Worm (Caenorhabditis elegans) whole organism, young adult: ENCODE data around the gene klo-1.

Source experiments
- B0035.1 ChIP-seq: sonication (generic microtip); optimal IDR thresholded peaks from 2 replicates; lab custom pipeline; 2016; ENCODE audit warnings: missing genetic modification characterization, mild to moderate bottlenecking, missing compliant biosample characterization, missing genotype, missing genetic modification reagents
- B0261.1 ChIP-seq: sonication (generic microtip); optimal IDR thresholded peaks from 2 replicates; lab custom pipeline; 2016; ENCODE audit warnings: mild to moderate bottlenecking, missing genetic modification characterization, moderate library complexity, missing compliant biosample characterization
- C06A6.2 ChIP-seq: fragments of 200-800 bp; sonication (Bioruptor generic); conservative IDR thresholded peaks from 2 replicates; pipeline ENCODE4 v1.3.6; 2022; ENCODE audit warnings: missing genetic modification characterization, missing compliant biosample characterization
- D2030.7 ChIP-seq: fragments of 200-800 bp; sonication (Bioruptor generic); IDR thresholded peaks from 2 replicates; pipeline ENCODE4 v1.3.6; 2022; ENCODE audit warnings: missing genetic modification reagents, missing genetic modification characterization, missing compliant biosample characterization
- F37B4.10 ChIP-seq: fragments of 200-800 bp; sonication (Bioruptor generic); IDR thresholded peaks from 2 replicates; pipeline ENCODE4 v1.3.6; 2022; ENCODE audit warnings: missing genetic modification characterization, missing compliant biosample characterization
- Y67H2A.10 ChIP-seq: fragments of 200-800 bp; sonication (Bioruptor generic); conservative IDR thresholded peaks from 2 replicates; pipeline ENCODE4 v1.3.6; 2022; ENCODE audit warnings: missing genetic modification reagents, missing genetic modification characterization, missing compliant biosample characterization
- akir-1 ChIP-seq: fragments of 200-800 bp; sonication (Bioruptor generic); optimal IDR thresholded peaks from 2 replicates; lab custom pipeline; 2018; ENCODE audit warnings: mild to moderate bottlenecking, missing genetic modification characterization, moderate library complexity, missing compliant biosample characterization
- aptf-2 ChIP-seq: fragments of 200-800 bp; sonication (Bioruptor generic); conservative IDR thresholded peaks from 2 replicates; pipeline ENCODE4 v1.3.6; 2022; ENCODE audit warnings: missing genetic modification reagents, missing genetic modification characterization, missing compliant biosample characterization
- athp-1 ChIP-seq: sonication (generic microtip); optimal IDR thresholded peaks from 2 replicates; lab custom pipeline; 2017; ENCODE audit warnings: mild to moderate bottlenecking, missing genetic modification characterization, missing compliant biosample characterization
- cebp-1 ChIP-seq, 2 experiments: fragments of 200-800 bp in 1 of 2; sonication (Bioruptor generic) in 1 of 2; sonication (generic microtip) in 1 of 2; IDR thresholded peaks in 1 of 2; optimal IDR thresholded peaks in 1 of 2; 2 replicates each; pipeline versions ENCODE4 v1.3.6 to Lab custom; 2017 to 2022; ENCODE audit warnings: missing compliant biosample characterization in 2 of 2, missing genetic modification characterization in 2 of 2, mild to moderate bottlenecking in 1 of 2, missing genetic modification reagents in 1 of 2, moderate library complexity in 1 of 2
- ceh-100 ChIP-seq: fragments of 200-800 bp; sonication (Bioruptor generic); IDR thresholded peaks from 2 replicates; pipeline ENCODE4 v1.3.6; 2022; ENCODE audit warnings: missing genetic modification reagents, missing genetic modification characterization, missing compliant biosample characterization
- dox-1 ChIP-seq: fragments of 200-800 bp; sonication (Bioruptor generic); IDR thresholded peaks from 2 replicates; pipeline ENCODE4 v1.3.6; 2022; ENCODE audit warnings: missing genetic modification reagents, missing genetic modification characterization, missing compliant biosample characterization
- dpff-1 ChIP-seq: sonication (generic microtip); optimal IDR thresholded peaks from 2 replicates; lab custom pipeline; 2017; ENCODE audit warnings: mild to moderate bottlenecking, missing genetic modification characterization, missing compliant biosample characterization
- dpl-1 ChIP-seq: fragments of 150-350 bp; optimal IDR thresholded peaks from 2 replicates; lab custom pipeline; 2014; ENCODE audit warnings: missing biosample characterization, missing genetic modification reagents, missing genetic modification characterization
- egl-18 ChIP-seq: fragments of 200-800 bp; sonication (Bioruptor generic); IDR thresholded peaks from 2 replicates; pipeline ENCODE4 v1.3.6; 2022; ENCODE audit warnings: missing genetic modification reagents, missing genetic modification characterization, missing compliant biosample characterization
- egl-44 ChIP-seq: fragments of 200-800 bp; sonication (Bioruptor generic); IDR thresholded peaks from 2 replicates; pipeline ENCODE4 v1.3.6; 2022; ENCODE audit warnings: missing genetic modification reagents, missing genetic modification characterization, missing compliant biosample characterization
- egrh-3 ChIP-seq: fragments of 200-800 bp; sonication (Bioruptor generic); IDR thresholded peaks from 2 replicates; pipeline ENCODE4 v1.3.6; 2022; ENCODE audit warnings: missing genetic modification reagents, missing genetic modification characterization, missing compliant biosample characterization
- gei-17 ChIP-seq: fragments of 200-800 bp; sonication (Bioruptor generic); optimal IDR thresholded peaks from 2 replicates; lab custom pipeline; 2018; ENCODE audit warnings: mild to moderate bottlenecking, missing genetic modification characterization, missing compliant biosample characterization
- hlh-26 ChIP-seq: fragments of 200-800 bp; sonication (Bioruptor generic); conservative IDR thresholded peaks from 2 replicates; pipeline ENCODE4 v1.3.6; 2022; ENCODE audit warnings: missing genetic modification reagents, missing genetic modification characterization, missing compliant biosample characterization
- hmg-20 ChIP-seq: fragments of 200-800 bp; sonication (Bioruptor generic); IDR thresholded peaks from 2 replicates; pipeline ENCODE4 v1.3.6; 2022; ENCODE audit warnings: missing genetic modification reagents, missing genetic modification characterization, missing compliant biosample characterization
- hrde-1 ChIP-seq: sonication (generic microtip); optimal IDR thresholded peaks from 2 replicates; lab custom pipeline; 2016; ENCODE audit warnings: missing genetic modification characterization, mild to moderate bottlenecking, missing compliant biosample characterization, moderate library complexity, missing genotype, missing genetic modification reagents, borderline replicate concordance
- lin-54 ChIP-seq: fragments of 200-800 bp; sonication (Bioruptor generic); optimal IDR thresholded peaks from 2 replicates; lab custom pipeline; 2018; ENCODE audit warnings: mild to moderate bottlenecking, missing genetic modification characterization, missing compliant biosample characterization
- lsl-1 ChIP-seq: fragments of 200-800 bp; sonication (Bioruptor generic); optimal IDR thresholded peaks from 2 replicates; lab custom pipeline; 2018; ENCODE audit warnings: mild to moderate bottlenecking, missing genetic modification characterization, moderate library complexity, missing compliant biosample characterization
- madf-3 ChIP-seq: fragments of 200-800 bp; sonication (Bioruptor generic); IDR thresholded peaks from 2 replicates; pipeline ENCODE4 v1.3.6; 2022; ENCODE audit warnings: missing genetic modification reagents, missing genetic modification characterization, missing compliant biosample characterization
- mcd-1 ChIP-seq: fragments of 200-800 bp; sonication (Bioruptor generic); IDR thresholded peaks from 2 replicates; pipeline ENCODE4 v1.3.6; 2022; ENCODE audit warnings: missing genetic modification reagents, missing genetic modification characterization, missing compliant biosample characterization
- nhr-179 ChIP-seq: sonication (generic microtip); optimal IDR thresholded peaks from 2 replicates; lab custom pipeline; 2016; ENCODE audit warnings: mild to moderate bottlenecking, missing genetic modification characterization, missing compliant biosample characterization
- nhr-80 ChIP-seq: sonication (generic microtip); optimal IDR thresholded peaks from 2 replicates; lab custom pipeline; 2016; ENCODE audit warnings: missing genetic modification characterization, missing compliant biosample characterization
- rcor-1 ChIP-seq: fragments of 200-800 bp; sonication (Bioruptor generic); IDR thresholded peaks from 2 replicates; pipeline ENCODE4 v1.3.6; 2022; ENCODE audit warnings: missing genetic modification reagents, missing genetic modification characterization, missing compliant biosample characterization
- snpc-1.1 ChIP-seq: sonication (generic microtip); optimal IDR thresholded peaks from 2 replicates; lab custom pipeline; 2017; ENCODE audit warnings: missing genetic modification characterization, mild to moderate bottlenecking, missing compliant biosample characterization, antibody characterized with exemption, moderate library complexity, missing genotype, missing genetic modification reagents; ENCODE audit not compliant: insufficient read depth
- snpc-3.4 ChIP-seq: sonication (generic microtip); optimal IDR thresholded peaks from 2 replicates; lab custom pipeline; 2017; ENCODE audit warnings: missing genetic modification characterization, mild to moderate bottlenecking, missing compliant biosample characterization, antibody characterized with exemption, moderate library complexity, missing genotype, missing genetic modification reagents
- snpc-4 ChIP-seq, 5 experiments: fragments of 150-350 bp in 1 of 5; sonication (generic microtip) in 4 of 5; optimal IDR thresholded peaks; 2 replicates each; lab custom pipeline; 2014 to 2018; ENCODE audit warnings: missing genetic modification characterization in 5 of 5, missing biosample characterization in 3 of 5, antibody characterized with exemption in 2 of 5, mild to moderate bottlenecking in 2 of 5, missing compliant biosample characterization in 2 of 5, missing genotype in 2 of 5, moderate library complexity in 2 of 5, missing genetic modification reagents in 1 of 5
- zfh-2 ChIP-seq: fragments of 200-800 bp; sonication (Bioruptor generic); conservative IDR thresholded peaks from 2 replicates; pipeline ENCODE4 v1.3.6; 2022; ENCODE audit warnings: missing genetic modification reagents, missing genetic modification characterization, missing compliant biosample characterization
- ztf-22 ChIP-seq: fragments of 200-800 bp; sonication (Bioruptor generic); optimal IDR thresholded peaks from 2 replicates; lab custom pipeline; 2018; ENCODE audit warnings: mild to moderate bottlenecking, missing genetic modification characterization, moderate library complexity, missing compliant biosample characterization
- ztf-28 ChIP-seq: fragments of 200-800 bp; sonication (Bioruptor generic); IDR thresholded peaks from 2 replicates; pipeline ENCODE4 v1.3.6; 2022; ENCODE audit warnings: missing genetic modification reagents, missing genetic modification characterization, missing compliant biosample characterization

Gene klo-1

DNA sequence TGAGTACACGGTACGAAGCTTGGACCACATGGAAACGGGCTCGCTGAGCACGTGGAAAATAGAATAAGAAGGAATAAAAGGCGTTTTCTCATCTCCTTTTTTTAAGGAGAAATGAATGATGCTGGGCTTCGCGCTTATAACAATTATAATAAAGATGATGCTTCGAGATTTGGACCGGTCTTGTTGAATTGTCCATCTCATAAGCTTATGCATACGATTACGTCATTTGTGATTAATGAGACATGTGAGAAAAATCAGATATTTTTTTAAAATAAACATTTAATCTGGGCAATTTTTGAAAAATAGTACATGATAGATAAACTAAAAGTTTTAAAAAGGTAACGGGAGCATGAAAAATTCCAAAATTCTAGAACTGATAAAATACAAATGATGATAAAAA, 9.2 kb upstream of the klo-1 start, which contains the start of gene C46A5.4:
Gene C46A5.4, minus strand, starts transcription at position 101 of the 400 bp plus-strand sequence.
- TF ChIP-seq lin-54 (GFP tag; lab: Kevin White, UChicago) = no peak
- TF ChIP-seq nhr-80 (tag; lab: Kevin White, UChicago) = no peak
- no peak for TF ChIP-seq snpc-1.1
- no peak for TF ChIP-seq Y67H2A.10 (GFP tag; lab: Robert Waterston, UW)
- TF ChIP-seq hrde-1 (tag; lab: Kevin White, UChicago) = no peak
- no peak for TF ChIP-seq B0261.1 (tag; lab: Kevin White, UChicago)
- no peak for TF ChIP-seq snpc-4 (GFP tag; optimal IDR thresholded peaks at IDR 0.05; lab: Kevin White, UChicago)
- TF ChIP-seq snpc-4 (tag; optimal IDR thresholded peaks at IDR 0.05; lab: Kevin White, UChicago) = no peak
- TF ChIP-seq snpc-3.4 (tag; lab: Kevin White, UChicago) = no peak
- TF ChIP-seq, all 124 proteins: peak for 0

DNA sequence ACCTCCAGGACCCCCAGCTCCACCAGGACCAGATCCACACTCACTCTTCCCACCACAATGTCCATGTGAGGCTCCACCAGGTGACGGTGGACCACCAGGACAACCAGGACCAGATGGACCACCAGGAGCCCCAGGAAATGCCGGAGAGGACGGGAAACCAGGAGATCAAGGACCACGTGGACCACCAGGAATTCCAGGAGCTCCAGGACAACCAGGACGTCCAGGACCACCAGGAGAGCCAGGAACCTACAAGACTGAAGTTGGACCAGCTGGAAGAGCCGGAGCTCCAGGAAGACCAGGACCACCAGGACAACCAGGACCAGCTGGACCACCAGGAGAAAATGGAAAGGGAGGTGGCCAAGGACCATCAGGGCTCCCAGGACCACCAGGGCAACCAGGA, 6.1 kb upstream of the klo-1 start:
- TF ChIP-seq gei-17 (GFP tag; lab: Kevin White, UChicago) (no peak), egrh-3 (peak; percentile 75; the same call in 1 of the 2 replicates), nhr-179 (tag; lab: Kevin White, UChicago) (no peak)

- TF ChIP-seq dpl-1 (GFP tag; lab: Kevin White, UChicago) = no peak
- TF ChIP-seq hmg-20 (GFP tag; lab: Robert Waterston, UW) = no peak
- TF ChIP-seq egrh-3 = no peak
- TF ChIP-seq zfh-2 (GFP tag; lab: Robert Waterston, UW) = no peak
- no peak for TF ChIP-seq B0035.1 (tag; lab: Kevin White, UChicago)
- TF ChIP-seq hlh-26 (GFP tag; lab: Robert Waterston, UW) = no peak
- no peak for TF ChIP-seq rcor-1 (GFP tag; lab: Robert Waterston, UW)
- no peak for TF ChIP-seq akir-1 (GFP tag; lab: Kevin White, UChicago)
- TF ChIP-seq snpc-4 (GFP tag; optimal IDR thresholded peaks at IDR 0.05; lab: Kevin White, UChicago) = no peak
- no peak for TF ChIP-seq snpc-4 (tag; optimal IDR thresholded peaks at IDR 0.05; lab: Kevin White, UChicago)
- TF ChIP-seq cebp-1 (GFP tag; IDR thresholded peaks at IDR 0.05; lab: Robert Waterston, UW) = no peak
- TF ChIP-seq cebp-1 (tag; optimal IDR thresholded peaks at IDR 0.05; lab: Kevin White, UChicago) = no peak
- no peak for TF ChIP-seq madf-3
- no peak for TF ChIP-seq ztf-28 (GFP tag; lab: Robert Waterston, UW)
- no peak for TF ChIP-seq aptf-2 (GFP tag; lab: Robert Waterston, UW)
- no peak for TF ChIP-seq ztf-22 (GFP tag; lab: Kevin White, UChicago)
Observed at ce11 chrIV:7753108-7753507, 5.1 kb upstream of the klo-1 start, which contains the start of gene col-14. Gene col-14, plus strand, starts transcription at chrIV:7753408.

ce11 chrIV:7743539-7743938, 4.5 kb downstream of the klo-1 start, which contains the start of gene npr-35:
Gene npr-35, plus strand, starts transcription at chrIV:7743839.
- TF ChIP-seq F37B4.10 (no peak), C06A6.2 (GFP tag; lab: Robert Waterston, UW) (no peak), athp-1 (tag; lab: Kevin White, UChicago) (no peak), lsl-1 (GFP tag; lab: Kevin White, UChicago) (no peak), B0035.1 (tag; lab: Kevin White, UChicago) (no peak), egl-44 (no peak), mcd-1 (GFP tag; lab: Robert Waterston, UW) (no peak), dpff-1 (tag; lab: Kevin White, UChicago) (no peak), dox-1 (GFP tag; lab: Robert Waterston, UW) (no peak), D2030.7 (GFP tag; lab: Robert Waterston, UW) (no peak), egl-18 (no peak), ceh-100 (no peak)
- TF ChIP-seq, all 124 proteins: peak for 0
